Comparison of ENCODE assay signal across 3 fruit fly cellular contexts in genomic region chr3R:22911049-22911448, dm6.
A peak's percentile ranks its signal among the peaks of the same experiment; 100 is the strongest.
TF ChIP-seq lines count a peak whose summit lies in the region.

No protein-coding gene starts in this region.

- no peak for TF ChIP-seq CTCF in whole organism, embryonic (GFP tag; optimal IDR thresholded peaks at IDR 0.05; lab: Kevin White, UChicago)

TF ChIP-seq in whole organism, embryonic, 481 proteins besides CTCF, POLR2A, EP300 and RAD21:
- TF ChIP-seq Drgx (GFP tag; IDR thresholded peaks at IDR 0.05; lab: Robert Waterston, UW) (peak; percentile 35; the same call in 1 of the 2 replicates), Deaf1 (tag; optimal IDR thresholded peaks at IDR 0.05; lab: Kevin White, UChicago) (no peak), slbo (GFP tag; IDR thresholded peaks at IDR 0.05; lab: Robert Waterston, UW) (0 out of 2 replicates have a peak, but pooled peaks have one; percentile 5)
TF ChIP-seq in whole organism, embryonic: peak in this region for 2.

TF ChIP-seq in whole organism, prepupa, 60 proteins besides CTCF, POLR2A, EP300 and RAD21:
- TF ChIP-seq Eip78C (GFP tag; lab: Kevin White, UChicago), result peak; percentile 48
- TF ChIP-seq fd59A (GFP tag; optimal IDR thresholded peaks at IDR 0.05; lab: Kevin White, UChicago), result peak; percentile 9
- TF ChIP-seq Met (GFP tag; optimal IDR thresholded peaks at IDR 0.05; lab: Kevin White, UChicago), result no peak
- no peak for TF ChIP-seq CG6854 (GFP tag; optimal IDR thresholded peaks at IDR 0.05; lab: Kevin White, UChicago)
- TF ChIP-seq CG16779 (tag; optimal IDR thresholded peaks at IDR 0.05; lab: Kevin White, UChicago), result no peak
- peak; percentile 27 for TF ChIP-seq CG1621 (tag; optimal IDR thresholded peaks at IDR 0.05; lab: Kevin White, UChicago)
- TF ChIP-seq Hr38 (GFP tag; optimal IDR thresholded peaks at IDR 0.05; lab: Kevin White, UChicago), result no peak
- peak; percentile 8 for TF ChIP-seq OdsH (GFP tag; optimal IDR thresholded peaks at IDR 0.05; lab: Kevin White, UChicago)
- no peak for TF ChIP-seq CG8632 (GFP tag; optimal IDR thresholded peaks at IDR 0.05; lab: Kevin White, UChicago)
- TF ChIP-seq spab (GFP tag; optimal IDR thresholded peaks at IDR 0.05; lab: Kevin White, UChicago), result peak; percentile 3
- peak; percentile 13 for TF ChIP-seq CG3032 (tag; optimal IDR thresholded peaks at IDR 0.05; lab: Kevin White, UChicago)
- TF ChIP-seq fd85E (GFP tag; optimal IDR thresholded peaks at IDR 0.05; lab: Kevin White, UChicago), result no peak
- TF ChIP-seq net (GFP tag; optimal IDR thresholded peaks at IDR 0.05; lab: Kevin White, UChicago), result no peak
- peak; percentile 36 for TF ChIP-seq CG3919 (GFP tag; optimal IDR thresholded peaks at IDR 0.05; lab: Kevin White, UChicago)
- peak; percentile 10 for TF ChIP-seq Eip75B (GFP tag; optimal IDR thresholded peaks at IDR 0.05; lab: Kevin White, UChicago)
- peak; percentile 19 for TF ChIP-seq pdm3 (GFP tag; optimal IDR thresholded peaks at IDR 0.05; lab: Kevin White, UChicago)
- TF ChIP-seq vri (GFP tag; optimal IDR thresholded peaks at IDR 0.05; lab: Kevin White, UChicago), result no peak
- TF ChIP-seq dsx (GFP tag; optimal IDR thresholded peaks at IDR 0.05; lab: Kevin White, UChicago; ENCODE audit: poor library complexity, severe bottlenecking), result peak; percentile 1
- TF ChIP-seq topi (GFP tag; optimal IDR thresholded peaks at IDR 0.05; lab: Kevin White, UChicago), result peak; percentile 2
- TF ChIP-seq fkh (GFP tag; optimal IDR thresholded peaks at IDR 0.05; lab: Kevin White, UChicago), result no peak
- TF ChIP-seq Smox (GFP tag; optimal IDR thresholded peaks at IDR 0.05; lab: Kevin White, UChicago), result no peak
- TF ChIP-seq lz (GFP tag; optimal IDR thresholded peaks at IDR 0.05; lab: Kevin White, UChicago), result no peak
- no peak for TF ChIP-seq CG9139 (GFP tag; optimal IDR thresholded peaks at IDR 0.05; lab: Kevin White, UChicago)
- TF ChIP-seq CG10669 (GFP tag; optimal IDR thresholded peaks at IDR 0.05; lab: Kevin White, UChicago), result peak; percentile 35
- no peak for TF ChIP-seq achi (GFP tag; optimal IDR thresholded peaks at IDR 0.05; lab: Kevin White, UChicago)
- peak in 1 of 2 experiments; percentile 16 for TF ChIP-seq ss (GFP tag; optimal IDR thresholded peaks at IDR 0.05; lab: Kevin White, UChicago)
- TF ChIP-seq Blimp-1 (GFP tag; optimal IDR thresholded peaks at IDR 0.05; lab: Kevin White, UChicago), result no peak
- TF ChIP-seq CG10631 (GFP tag; optimal IDR thresholded peaks at IDR 0.05; lab: Kevin White, UChicago), result no peak
- no peak for TF ChIP-seq Sox14 (GFP tag; optimal IDR thresholded peaks at IDR 0.05; lab: Kevin White, UChicago)
- TF ChIP-seq acj6 (GFP tag; optimal IDR thresholded peaks at IDR 0.05; lab: Kevin White, UChicago), result no peak
- TF ChIP-seq svp (GFP tag; lab: Kevin White, UChicago), result peak; percentile 59
- TF ChIP-seq CG6808 (GFP tag; optimal IDR thresholded peaks at IDR 0.05; lab: Kevin White, UChicago), result peak; percentile 12
- peak; percentile 42; the same call in 1 of the 3 replicates for TF ChIP-seq eg (GFP tag; IDR thresholded peaks at IDR 0.05; lab: Robert Waterston, UW)
- TF ChIP-seq CG8319 (GFP tag; optimal IDR thresholded peaks at IDR 0.05; lab: Kevin White, UChicago), result no peak
- TF ChIP-seq CG4318 (GFP tag; optimal IDR thresholded peaks at IDR 0.05; lab: Kevin White, UChicago), result no peak
- TF ChIP-seq Lpt (GFP tag; optimal IDR thresholded peaks at IDR 0.05; lab: Kevin White, UChicago), result no peak
- no peak for TF ChIP-seq dac (GFP tag; optimal IDR thresholded peaks at IDR 0.05; lab: Kevin White, UChicago)
- no peak for TF ChIP-seq CG11294 (GFP tag; IDR thresholded peaks at IDR 0.05; lab: Robert Waterston, UW)
- TF ChIP-seq CG6163 (GFP tag; IDR thresholded peaks at IDR 0.05; lab: Robert Waterston, UW), result peak; percentile 65; the same call in 2 of the 3 replicates
- peak; percentile 42 for TF ChIP-seq Ets96B (tag; optimal IDR thresholded peaks at IDR 0.05; lab: Kevin White, UChicago)
- TF ChIP-seq Hr4 (GFP tag; optimal IDR thresholded peaks at IDR 0.05; lab: Kevin White, UChicago), result peak; percentile 17
- TF ChIP-seq Gug (GFP tag; IDR thresholded peaks at IDR 0.05; lab: Robert Waterston, UW), result no peak
- peak; percentile 37 for TF ChIP-seq CG32006 (GFP tag; optimal IDR thresholded peaks at IDR 0.05; lab: Kevin White, UChicago)
TF ChIP-seq in whole organism, prepupa: peak in this region for 20.

TF ChIP-seq in whole organism, pupa, 21 proteins besides CTCF, POLR2A, EP300 and RAD21:
- peak; percentile 15 for TF ChIP-seq CG9948 (tag; optimal IDR thresholded peaks at IDR 0.05; lab: Kevin White, UChicago)
- no peak for TF ChIP-seq CG13204 (GFP tag; optimal IDR thresholded peaks at IDR 0.05; lab: Kevin White, UChicago)
- TF ChIP-seq Pif1A (GFP tag; optimal IDR thresholded peaks at IDR 0.05; lab: Kevin White, UChicago), result no peak
- TF ChIP-seq CG4496 (GFP tag; IDR thresholded peaks at IDR 0.05; lab: Robert Waterston, UW), result 0 out of 3 replicates have a peak, but pooled peaks have one; percentile 39
- TF ChIP-seq CG10348 (GFP tag; IDR thresholded peaks at IDR 0.05; lab: Robert Waterston, UW), result no peak
- no peak for TF ChIP-seq CG12605 (GFP tag; IDR thresholded peaks at IDR 0.05; lab: Robert Waterston, UW)
- peak; percentile 36 for TF ChIP-seq CG34367 (tag; optimal IDR thresholded peaks at IDR 0.05; lab: Kevin White, UChicago)
- peak; percentile 42; the same call in 1 of the 3 replicates for TF ChIP-seq fd96Ca (GFP tag; IDR thresholded peaks at IDR 0.05; lab: Robert Waterston, UW)
- TF ChIP-seq CG8301 (tag; optimal IDR thresholded peaks at IDR 0.05; lab: Kevin White, UChicago), result peak; percentile 26
- no peak for TF ChIP-seq gl (tag; optimal IDR thresholded peaks at IDR 0.05; lab: Kevin White, UChicago)
- no peak for TF ChIP-seq D1 (tag; optimal IDR thresholded peaks at IDR 0.05; lab: Kevin White, UChicago)
- TF ChIP-seq CG32121 (GFP tag; IDR thresholded peaks at IDR 0.05; lab: Robert Waterston, UW), result no peak
- no peak for TF ChIP-seq rn (GFP tag; IDR thresholded peaks at IDR 0.05; lab: Robert Waterston, UW)
- TF ChIP-seq Ets98B (GFP tag; IDR thresholded peaks at IDR 0.05; lab: Robert Waterston, UW), result no peak
- no peak for TF ChIP-seq CG17806 (tag; optimal IDR thresholded peaks at IDR 0.05; lab: Kevin White, UChicago)
- TF ChIP-seq EcR (GFP tag; optimal IDR thresholded peaks at IDR 0.05; lab: Kevin White, UChicago), result no peak
- TF ChIP-seq CG8159 (tag; optimal IDR thresholded peaks at IDR 0.05; lab: Kevin White, UChicago), result peak; percentile 57
- TF ChIP-seq Pif1B (GFP tag; optimal IDR thresholded peaks at IDR 0.05; lab: Kevin White, UChicago), result no peak
- TF ChIP-seq CG15710 (tag; optimal IDR thresholded peaks at IDR 0.05; lab: Kevin White, UChicago), result peak; percentile 38
- no peak for TF ChIP-seq Snoo (tag; optimal IDR thresholded peaks at IDR 0.05; lab: Kevin White, UChicago)
- peak; percentile 44 for TF ChIP-seq CG14655 (GFP tag; optimal IDR thresholded peaks at IDR 0.05; lab: Kevin White, UChicago)
